Worm (Caenorhabditis elegans) whole organism, late embryonic: ENCODE results near the gene F54C8.1.
A peak's percentile ranks its signal among the peaks of the same experiment; 100 is the strongest.

ENCODE experiments used
- K02D7.2 ChIP-seq: sonication (generic microtip); optimal IDR thresholded peaks from 2 replicates; lab custom pipeline; 2017; ENCODE audit warnings: mild to moderate bottlenecking, missing genetic modification characterization, missing compliant biosample characterization
- ceh-14 ChIP-seq: sonication (generic microtip); optimal IDR thresholded peaks from 2 replicates; lab custom pipeline; 2016; ENCODE audit warnings: missing genotype, missing genetic modification characterization, missing compliant biosample characterization
- ceh-19 ChIP-seq: fragments of 200-800 bp; sonication (Bioruptor generic); optimal IDR thresholded peaks from 2 replicates; lab custom pipeline; 2018; ENCODE audit warnings: mild to moderate bottlenecking, missing genetic modification characterization, missing compliant biosample characterization
- ceh-22 ChIP-seq: sonication (generic microtip); optimal IDR thresholded peaks from 2 replicates; lab custom pipeline; 2017; ENCODE audit warnings: missing biosample characterization, missing genetic modification characterization
- ceh-24 ChIP-seq: sonication (generic microtip); optimal IDR thresholded peaks from 2 replicates; lab custom pipeline; 2016; ENCODE audit warnings: mild to moderate bottlenecking, missing genetic modification characterization, missing compliant biosample characterization
- ceh-31 ChIP-seq: sonication (generic microtip); optimal IDR thresholded peaks from 2 replicates; lab custom pipeline; 2016; ENCODE audit warnings: missing genetic modification characterization, missing compliant biosample characterization
- ceh-34 ChIP-seq: sonication (generic microtip); optimal IDR thresholded peaks from 2 replicates; lab custom pipeline; 2016; ENCODE audit warnings: mild to moderate bottlenecking, missing genetic modification characterization, missing compliant biosample characterization
- ceh-48 ChIP-seq: sonication (generic microtip); optimal IDR thresholded peaks from 2 replicates; lab custom pipeline; 2016; ENCODE audit warnings: missing genetic modification characterization, inconsistent platforms, missing compliant biosample characterization
- ceh-6 ChIP-seq: fragments of 200-800 bp; sonication (Bioruptor generic); optimal IDR thresholded peaks from 2 replicates; lab custom pipeline; 2018; ENCODE audit warnings: mild to moderate bottlenecking, missing genetic modification characterization, missing compliant biosample characterization
- che-1 ChIP-seq: sonication (generic microtip); optimal IDR thresholded peaks from 2 replicates; lab custom pipeline; 2016; ENCODE audit warnings: mild to moderate bottlenecking, missing genetic modification characterization, missing compliant biosample characterization
- dmd-4 ChIP-seq: sonication (generic microtip); optimal IDR thresholded peaks from 2 replicates; lab custom pipeline; 2016; ENCODE audit warnings: borderline replicate concordance, missing genetic modification characterization, missing compliant biosample characterization
- elt-2 ChIP-seq: sonication (generic microtip); optimal IDR thresholded peaks from 2 replicates; lab custom pipeline; 2016; ENCODE audit warnings: missing genetic modification reagents, missing genetic modification characterization, missing compliant biosample characterization
- elt-4 ChIP-seq: sonication (generic microtip); optimal IDR thresholded peaks from 2 replicates; lab custom pipeline; 2016; ENCODE audit warnings: missing genetic modification characterization, missing compliant biosample characterization
- fkh-10 ChIP-seq: fragments of 150-350 bp; optimal IDR thresholded peaks from 2 replicates; lab custom pipeline; 2014; ENCODE audit warnings: missing biosample characterization, missing genetic modification reagents, missing genetic modification characterization
- gmeb-2 ChIP-seq: sonication (generic microtip); optimal IDR thresholded peaks from 2 replicates; lab custom pipeline; 2016; ENCODE audit warnings: missing genetic modification characterization, inconsistent platforms, missing compliant biosample characterization
- hlh-13 ChIP-seq: fragments of 200-800 bp; sonication (Bioruptor generic); optimal IDR thresholded peaks from 2 replicates; lab custom pipeline; 2018; ENCODE audit warnings: mild to moderate bottlenecking, missing genetic modification characterization, missing compliant biosample characterization
- hlh-30 ChIP-seq: sonication (generic microtip); optimal IDR thresholded peaks from 2 replicates; lab custom pipeline; 2017; ENCODE audit warnings: antibody characterized with exemption, missing genetic modification characterization, missing compliant biosample characterization; ENCODE audit not compliant: insufficient read depth
- hlh-6 ChIP-seq: sonication (generic microtip); optimal IDR thresholded peaks from 2 replicates; lab custom pipeline; 2016; ENCODE audit warnings: missing genotype, missing genetic modification characterization, missing compliant biosample characterization
- hlh-8 ChIP-seq: sonication (generic microtip); optimal IDR thresholded peaks from 2 replicates; lab custom pipeline; 2016; ENCODE audit warnings: missing genotype, missing genetic modification characterization, missing compliant biosample characterization
- lin-11 ChIP-seq: fragments of 200-800 bp; sonication (Bioruptor generic); optimal IDR thresholded peaks from 2 replicates; lab custom pipeline; 2018; ENCODE audit warnings: mild to moderate bottlenecking, missing genetic modification characterization, missing compliant biosample characterization
- mec-3 ChIP-seq: sonication (generic microtip); optimal IDR thresholded peaks from 2 replicates; lab custom pipeline; 2016; ENCODE audit warnings: borderline replicate concordance, missing genetic modification characterization, missing compliant biosample characterization
- nfya-1 ChIP-seq: sonication (generic microtip); optimal IDR thresholded peaks from 2 replicates; lab custom pipeline; 2017; ENCODE audit warnings: missing genetic modification characterization, mild to moderate bottlenecking, missing compliant biosample characterization, antibody characterized with exemption, moderate library complexity
- nhr-11 ChIP-seq: fragments of 150-350 bp; optimal IDR thresholded peaks from 2 replicates; lab custom pipeline; 2014; ENCODE audit warnings: missing biosample characterization, missing genetic modification characterization
- odd-2 ChIP-seq: sonication (generic microtip); optimal IDR thresholded peaks from 2 replicates; lab custom pipeline; 2017; ENCODE audit warnings: antibody characterized with exemption, mild to moderate bottlenecking, missing genetic modification characterization, missing compliant biosample characterization
- pag-3 ChIP-seq: sonication (generic microtip); optimal IDR thresholded peaks from 2 replicates; lab custom pipeline; 2016; ENCODE audit warnings: missing compliant biosample characterization, missing genetic modification characterization, borderline replicate concordance
- pha-4 ChIP-seq: fragments of 150-350 bp; optimal IDR thresholded peaks from 2 replicates; lab custom pipeline; 2018; ENCODE audit warnings: missing biosample characterization, missing genetic modification reagents, missing genetic modification characterization
- pqm-1 ChIP-seq: sonication (generic microtip); optimal IDR thresholded peaks from 2 replicates; lab custom pipeline; 2016; ENCODE audit warnings: missing genetic modification characterization, missing compliant biosample characterization
- sox-2 ChIP-seq: fragments of 200-800 bp; sonication (Bioruptor generic); IDR thresholded peaks from 2 replicates; pipeline ENCODE4 v1.3.6; 2022; ENCODE audit warnings: missing genetic modification reagents, missing genetic modification characterization, missing compliant biosample characterization
- sox-4 ChIP-seq: sonication (generic microtip); optimal IDR thresholded peaks from 2 replicates; lab custom pipeline; 2017; ENCODE audit warnings: mild to moderate bottlenecking, missing genetic modification characterization, inconsistent platforms, missing compliant biosample characterization
- syd-9 ChIP-seq: sonication (generic microtip); optimal IDR thresholded peaks from 2 replicates; lab custom pipeline; 2016; ENCODE audit warnings: mild to moderate bottlenecking, missing genetic modification characterization, moderate library complexity, missing compliant biosample characterization
- tbx-2 ChIP-seq: sonication (generic microtip); optimal IDR thresholded peaks from 2 replicates; lab custom pipeline; 2016; ENCODE audit warnings: missing genetic modification characterization, missing compliant biosample characterization
- tbx-7 ChIP-seq: sonication (generic microtip); optimal IDR thresholded peaks from 2 replicates; lab custom pipeline; 2016; ENCODE audit warnings: missing genotype, missing genetic modification characterization, missing compliant biosample characterization
- unc-55 ChIP-seq: sonication (generic microtip); optimal IDR thresholded peaks from 2 replicates; lab custom pipeline; 2017; ENCODE audit warnings: missing biosample characterization, missing genetic modification reagents, missing genetic modification characterization
- unc-86 ChIP-seq: sonication (generic microtip); optimal IDR thresholded peaks from 2 replicates; lab custom pipeline; 2016; ENCODE audit warnings: missing genetic modification characterization, missing compliant biosample characterization
- ztf-16 ChIP-seq: sonication (generic microtip); optimal IDR thresholded peaks from 2 replicates; lab custom pipeline; 2017; ENCODE audit warnings: missing genetic modification characterization, missing compliant biosample characterization

F54C8.1 gene

DNA sequence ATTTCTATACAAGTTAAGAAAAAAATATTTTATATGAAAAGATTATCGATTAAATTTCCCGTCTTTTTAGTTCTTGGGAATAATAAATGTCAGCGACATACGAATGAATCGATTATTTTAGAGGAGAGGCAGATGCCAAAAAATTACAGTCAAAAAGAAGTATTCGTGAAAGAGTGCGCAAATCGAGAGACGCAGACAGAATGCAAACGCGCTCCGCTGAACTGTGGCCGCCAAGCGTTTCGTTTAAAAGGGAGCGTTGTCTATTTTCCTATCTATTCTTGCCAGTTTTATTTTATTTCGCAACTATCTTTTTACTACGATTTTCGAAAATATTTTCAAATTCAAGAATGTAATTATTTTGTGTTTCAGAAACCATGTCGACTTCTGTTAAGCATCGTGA lies 27.6 kb downstream of the F54C8.1 start, which contains the start of gene baf-1:
Gene baf-1, plus strand, starts transcription at position 370 of the 400 bp plus-strand sequence.
- TF ChIP-seq ceh-31 (peak; percentile 52), unc-55 (no peak), elt-2 (tag; lab: Kevin White, UChicago) (peak; percentile 40)
- TF ChIP-seq, all 69 proteins: peak for 2

DNA sequence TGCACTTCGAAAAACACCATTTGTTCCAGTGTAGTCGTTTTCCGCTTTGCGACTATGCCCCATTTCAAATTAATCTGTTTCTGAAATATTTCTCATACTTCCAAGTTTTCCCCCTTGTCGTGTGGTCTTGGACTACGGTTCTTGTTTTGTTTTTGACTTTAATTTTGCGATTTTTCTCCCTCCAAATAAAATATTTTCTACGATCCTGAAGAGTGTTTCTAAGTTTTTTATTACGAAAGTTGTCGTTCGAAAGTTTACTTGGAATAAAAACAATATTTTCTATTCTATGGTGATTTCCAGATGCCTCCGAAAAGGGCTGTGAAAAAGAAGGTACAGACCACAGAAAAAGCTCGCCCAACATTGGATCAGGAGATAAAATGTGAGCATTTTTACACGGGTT lies 28.4 kb downstream of the F54C8.1 start, which contains the start of gene tag-342:
Gene tag-342, plus strand, starts transcription at position 301 of the 400 bp plus-strand sequence.
- TF ChIP-seq pqm-1 (tag; lab: Kevin White, UChicago) (no peak), pag-3 (no peak), dmd-4 (no peak), tbx-7 (tag; lab: Kevin White, UChicago) (no peak), sox-4 (tag; lab: Kevin White, UChicago) (no peak), lin-11 (tag; lab: Kevin White, UChicago) (no peak), odd-2 (no peak), ceh-14 (no peak), ceh-22 (no peak), pha-4 (tag; lab: Kevin White, UChicago) (no peak), ceh-6 (GFP tag; lab: Kevin White, UChicago) (no peak), mec-3 (no peak), hlh-6 (tag; lab: Kevin White, UChicago) (no peak), hlh-13 (GFP tag; lab: Kevin White, UChicago) (no peak), sox-2 (GFP tag; lab: Robert Waterston, UW) (no peak)

DNA sequence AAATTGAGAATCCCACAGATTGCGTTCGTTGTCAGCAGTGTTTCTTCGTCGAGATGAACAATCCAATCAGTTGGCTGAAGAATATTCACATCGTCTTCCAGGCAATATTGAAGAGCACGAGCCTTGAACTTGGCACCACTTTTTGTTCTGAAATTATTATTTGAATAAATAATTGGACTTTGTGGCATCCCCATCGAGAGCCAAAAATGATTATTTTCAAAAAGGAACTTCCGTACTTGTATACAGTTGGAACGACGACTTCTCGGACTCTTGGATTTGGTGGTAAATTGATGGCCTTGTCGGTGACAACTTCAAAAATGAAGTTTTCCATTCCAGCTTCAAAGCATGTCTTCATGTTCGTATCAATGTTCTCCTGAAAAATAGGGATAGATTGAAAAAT lies 32.5 kb downstream of the F54C8.1 start:
- TF ChIP-seq ceh-34 (tag; lab: Kevin White, UChicago) = no peak
- TF ChIP-seq ceh-48 (tag; lab: Kevin White, UChicago) = no peak
- TF ChIP-seq ceh-24 (tag; lab: Kevin White, UChicago) = no peak
- TF ChIP-seq ceh-31 = no peak
- no peak for TF ChIP-seq odd-2
- TF ChIP-seq ztf-16 (tag; lab: Kevin White, UChicago) = no peak
- no peak for TF ChIP-seq pha-4 (tag; lab: Kevin White, UChicago)
- TF ChIP-seq nfya-1 (tag; lab: Kevin White, UChicago) = no peak

DNA sequence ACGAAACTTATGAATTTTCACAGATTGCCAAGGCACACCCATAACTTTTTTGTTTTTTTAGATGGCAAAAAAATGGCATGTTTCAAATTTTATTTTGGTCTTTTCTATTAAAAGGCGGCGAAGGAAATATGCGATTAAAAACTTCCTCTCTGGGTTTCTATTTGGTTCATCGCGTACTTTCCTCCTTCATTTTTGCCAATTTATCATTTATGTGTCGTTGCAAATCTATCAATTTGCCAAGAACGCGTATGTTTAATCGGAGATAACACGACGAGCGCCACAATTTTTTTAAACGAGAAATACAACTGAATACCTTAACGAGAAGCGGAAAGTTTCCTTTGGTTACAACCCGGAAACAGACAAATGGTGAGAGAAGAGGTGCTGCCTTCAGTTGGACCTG lies 33.0 kb downstream of the F54C8.1 start:
- no peak for TF ChIP-seq syd-9 (tag; lab: Kevin White, UChicago)
- TF ChIP-seq nfya-1 (tag; lab: Kevin White, UChicago) = no peak
- no peak for TF ChIP-seq hlh-13 (GFP tag; lab: Kevin White, UChicago)
- no peak for TF ChIP-seq unc-86 (tag; lab: Kevin White, UChicago)
- no peak for TF ChIP-seq ceh-48 (tag; lab: Kevin White, UChicago)
- TF ChIP-seq K02D7.2 (tag; lab: Kevin White, UChicago) = no peak
- TF ChIP-seq che-1 (tag; lab: Kevin White, UChicago) = no peak
- TF ChIP-seq gmeb-2 (tag; lab: Kevin White, UChicago) = no peak
- TF ChIP-seq fkh-10 = no peak
- TF ChIP-seq nhr-11 (tag; lab: Kevin White, UChicago) = no peak
- no peak for TF ChIP-seq elt-4 (tag; lab: Kevin White, UChicago)
- no peak for TF ChIP-seq ceh-14
- TF ChIP-seq hlh-30 (tag; lab: Kevin White, UChicago) = no peak
- no peak for TF ChIP-seq tbx-2
- TF ChIP-seq ceh-24 (tag; lab: Kevin White, UChicago) = no peak

DNA sequence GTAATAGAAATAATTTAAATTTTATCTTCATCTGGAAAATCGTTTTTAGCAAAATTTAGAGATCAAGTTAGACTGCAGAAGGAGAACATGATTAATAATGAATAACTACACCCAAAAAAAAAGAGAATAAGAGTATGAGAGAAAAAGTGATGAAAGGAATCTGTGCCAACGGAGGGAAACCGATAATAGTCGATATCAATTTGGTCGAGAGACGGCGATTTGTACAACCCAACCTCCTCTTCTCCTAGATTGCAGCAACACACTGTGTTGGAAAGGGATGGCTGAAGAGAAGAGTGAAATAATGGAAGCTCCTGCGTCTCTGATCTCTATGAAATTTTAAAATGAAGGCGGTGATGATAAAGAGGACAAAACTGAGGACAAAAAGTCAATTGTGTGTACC lies 35.0 kb downstream of the F54C8.1 start:
- TF ChIP-seq ceh-19 = no peak
- TF ChIP-seq elt-2 (tag; lab: Kevin White, UChicago) = peak; percentile 1
- TF ChIP-seq hlh-8 (tag; lab: Kevin White, UChicago) = no peak
